Worm (Caenorhabditis elegans) whole organism, L3 larva: ENCODE results near the gene lelo-3.

Source experiments
- ZK546.5 ChIP-seq: sonication (generic microtip); optimal IDR thresholded peaks from 2 replicates; lab custom pipeline; 2017; ENCODE audit warnings: missing biosample characterization, missing genetic modification characterization
- aly-2 ChIP-seq: fragments of 150-350 bp; optimal IDR thresholded peaks from 2 replicates; lab custom pipeline; 2014; ENCODE audit warnings: missing biosample characterization, missing genetic modification characterization
- ama-1 ChIP-seq: fragments of 150-350 bp; optimal IDR thresholded peaks from 2 replicates; lab custom pipeline; 2018
- ceh-16 ChIP-seq: sonication (generic microtip); optimal IDR thresholded peaks from 2 replicates; lab custom pipeline; 2017; ENCODE audit warnings: missing biosample characterization, missing genetic modification characterization
- ceh-28 ChIP-seq: fragments of 150-350 bp; optimal IDR thresholded peaks from 2 replicates; lab custom pipeline; 2014; ENCODE audit warnings: missing biosample characterization, missing genetic modification reagents, missing genetic modification characterization
- ceh-82 ChIP-seq: fragments of 150-350 bp; optimal IDR thresholded peaks from 2 replicates; lab custom pipeline; 2014; ENCODE audit warnings: missing biosample characterization, missing genetic modification characterization
- daf-12 ChIP-seq: fragments of 150-350 bp; optimal IDR thresholded peaks from 2 replicates; lab custom pipeline; 2014; ENCODE audit warnings: missing biosample characterization, missing genetic modification reagents, missing genetic modification characterization
- egl-27 ChIP-seq: sonication (generic microtip); optimal IDR thresholded peaks from 4 replicates; lab custom pipeline; 2017; ENCODE audit warnings: missing biosample characterization, missing genetic modification reagents, missing genetic modification characterization
- egl-5 ChIP-seq: fragments of 150-350 bp; optimal IDR thresholded peaks from 2 replicates; lab custom pipeline; 2017; ENCODE audit warnings: missing biosample characterization, missing genetic modification reagents, missing genetic modification characterization, inconsistent platforms
- elt-1 ChIP-seq: fragments of 150-350 bp; optimal IDR thresholded peaks from 2 replicates; lab custom pipeline; 2014; ENCODE audit warnings: missing biosample characterization, missing genetic modification characterization
- elt-2 ChIP-seq: sonication (generic microtip); optimal IDR thresholded peaks from 2 replicates; lab custom pipeline; 2016; ENCODE audit warnings: missing genetic modification reagents, mild to moderate bottlenecking, missing genetic modification characterization, missing compliant biosample characterization
- elt-3 ChIP-seq, 3 experiments: fragments of 150-350 bp in 1 of 3; sonication (generic microtip) in 2 of 3; optimal IDR thresholded peaks; 2 replicates in 2 of 3; 4 replicates in 1 of 3; lab custom pipeline; 2014 to 2017; ENCODE audit warnings: missing biosample characterization in 3 of 3, missing genetic modification characterization in 3 of 3
- eor-1 ChIP-seq, 2 experiments: fragments of 150-350 bp; optimal IDR thresholded peaks; 2 replicates each; lab custom pipeline; 2014 to 2018; ENCODE audit warnings: missing biosample characterization in 2 of 2, missing genetic modification characterization in 2 of 2
- fkh-10 ChIP-seq: sonication (generic microtip); optimal IDR thresholded peaks from 2 replicates; lab custom pipeline; 2017; ENCODE audit warnings: missing biosample characterization, missing genetic modification reagents, missing genetic modification characterization
- fkh-2 ChIP-seq: fragments of 150-350 bp; optimal IDR thresholded peaks from 2 replicates; lab custom pipeline; 2014; ENCODE audit warnings: missing biosample characterization, missing genetic modification reagents, missing genetic modification characterization
- fos-1 ChIP-seq: fragments of 150-350 bp; optimal IDR thresholded peaks from 2 replicates; lab custom pipeline; 2014; ENCODE audit warnings: missing biosample characterization, missing genetic modification characterization
- jun-1 ChIP-seq: fragments of 150-350 bp; optimal IDR thresholded peaks from 2 replicates; lab custom pipeline; 2014; ENCODE audit warnings: missing biosample characterization, missing genetic modification reagents, missing genetic modification characterization
- lin-15B ChIP-seq: fragments of 150-350 bp; optimal IDR thresholded peaks from 2 replicates; lab custom pipeline; 2014; ENCODE audit warnings: missing biosample characterization, missing genetic modification characterization
- lin-39 ChIP-seq: fragments of 150-350 bp; optimal IDR thresholded peaks from 2 replicates; lab custom pipeline; 2018; ENCODE audit warnings: missing biosample characterization, missing genetic modification reagents, missing genetic modification characterization
- lsy-12 ChIP-seq: sonication (generic microtip); optimal IDR thresholded peaks from 2 replicates; lab custom pipeline; 2016; ENCODE audit warnings: mild to moderate bottlenecking, missing genetic modification characterization, missing compliant biosample characterization
- mdl-1 ChIP-seq: fragments of 150-350 bp; optimal IDR thresholded peaks from 2 replicates; lab custom pipeline; 2014; ENCODE audit warnings: missing biosample characterization, missing genetic modification characterization
- mml-1 ChIP-seq: fragments of 150-350 bp; sonication (generic microtip); optimal IDR thresholded peaks from 3 replicates; lab custom pipeline; 2014; ENCODE audit warnings: missing biosample characterization, missing genetic modification characterization
- nfya-1 ChIP-seq: sonication (generic microtip); optimal IDR thresholded peaks from 2 replicates; lab custom pipeline; 2017; ENCODE audit warnings: missing genetic modification characterization, mild to moderate bottlenecking, missing compliant biosample characterization, antibody characterized with exemption, moderate library complexity; ENCODE audit not compliant: insufficient read depth
- nhr-11 ChIP-seq: fragments of 150-350 bp; optimal IDR thresholded peaks from 2 replicates; lab custom pipeline; 2014; ENCODE audit warnings: missing biosample characterization, missing genetic modification characterization
- nhr-12 ChIP-seq: fragments of 150-350 bp; optimal IDR thresholded peaks from 2 replicates; lab custom pipeline; 2014; ENCODE audit warnings: missing biosample characterization, missing genetic modification characterization
- nhr-237 ChIP-seq: fragments of 150-350 bp; optimal IDR thresholded peaks from 2 replicates; lab custom pipeline; 2014; ENCODE audit warnings: missing biosample characterization, missing genetic modification characterization
- nhr-25 ChIP-seq: sonication (generic microtip); optimal IDR thresholded peaks from 2 replicates; lab custom pipeline; 2017; ENCODE audit warnings: missing biosample characterization, missing genetic modification characterization
- nhr-28 ChIP-seq: fragments of 150-350 bp; optimal IDR thresholded peaks from 2 replicates; lab custom pipeline; 2014; ENCODE audit warnings: missing biosample characterization, missing genetic modification characterization
- nhr-43 ChIP-seq: sonication (generic microtip); optimal IDR thresholded peaks from 2 replicates; lab custom pipeline; 2016; ENCODE audit warnings: mild to moderate bottlenecking, missing genetic modification characterization, missing compliant biosample characterization; ENCODE audit not compliant: poor library complexity, severe bottlenecking
- nhr-67 ChIP-seq: fragments of 150-350 bp; optimal IDR thresholded peaks from 2 replicates; lab custom pipeline; 2014; ENCODE audit warnings: missing biosample characterization, missing genetic modification characterization
- nhr-76 ChIP-seq: fragments of 150-350 bp; sonication (generic microtip); optimal IDR thresholded peaks from 5 replicates; lab custom pipeline; 2014; ENCODE audit warnings: missing biosample characterization, missing genetic modification characterization
- nhr-77 ChIP-seq: fragments of 150-350 bp; optimal IDR thresholded peaks from 2 replicates; lab custom pipeline; 2014; ENCODE audit warnings: missing biosample characterization, missing genetic modification characterization
- pha-4 ChIP-seq: fragments of 150-350 bp; optimal IDR thresholded peaks from 2 replicates; lab custom pipeline; 2014; ENCODE audit warnings: missing biosample characterization, missing genetic modification reagents, missing genetic modification characterization
- pqm-1 ChIP-seq: fragments of 150-350 bp; optimal IDR thresholded peaks from 2 replicates; lab custom pipeline; 2017; ENCODE audit warnings: missing biosample characterization, missing genetic modification characterization, inconsistent platforms
- sea-2 ChIP-seq: fragments of 150-350 bp; sonication (generic microtip); optimal IDR thresholded peaks from 4 replicates; lab custom pipeline; 2014; ENCODE audit warnings: missing biosample characterization, missing genetic modification reagents, missing genetic modification characterization
- skn-1 ChIP-seq: fragments of 150-350 bp; optimal IDR thresholded peaks from 2 replicates; lab custom pipeline; 2014; ENCODE audit warnings: missing biosample characterization, missing genetic modification characterization
- snpc-4 ChIP-seq: fragments of 150-350 bp; optimal IDR thresholded peaks from 2 replicates; lab custom pipeline; 2014; ENCODE audit warnings: missing biosample characterization, missing genetic modification characterization
- tbx-2 ChIP-seq: sonication (generic microtip); optimal IDR thresholded peaks from 2 replicates; lab custom pipeline; 2016; ENCODE audit warnings: mild to moderate bottlenecking, missing genetic modification characterization, missing compliant biosample characterization
- unc-39 ChIP-seq: sonication (generic microtip); optimal IDR thresholded peaks from 4 replicates; lab custom pipeline; 2017; ENCODE audit warnings: missing biosample characterization, missing genetic modification characterization
- unc-62 ChIP-seq: fragments of 150-350 bp; sonication (generic microtip); optimal IDR thresholded peaks from 4 replicates; lab custom pipeline; 2014; ENCODE audit warnings: missing biosample characterization, missing genetic modification reagents, missing genetic modification characterization
- zag-1 ChIP-seq: fragments of 150-350 bp; optimal IDR thresholded peaks from 2 replicates; lab custom pipeline; 2014; ENCODE audit warnings: missing biosample characterization, missing genetic modification characterization
- ztf-11 ChIP-seq: fragments of 150-350 bp; optimal IDR thresholded peaks from 2 replicates; lab custom pipeline; 2014; ENCODE audit warnings: missing biosample characterization, missing genetic modification characterization
- ztf-4 ChIP-seq: fragments of 150-350 bp; optimal IDR thresholded peaks from 2 replicates; lab custom pipeline; 2014; ENCODE audit warnings: missing biosample characterization, missing genetic modification characterization

lelo-3 gene

DNA sequence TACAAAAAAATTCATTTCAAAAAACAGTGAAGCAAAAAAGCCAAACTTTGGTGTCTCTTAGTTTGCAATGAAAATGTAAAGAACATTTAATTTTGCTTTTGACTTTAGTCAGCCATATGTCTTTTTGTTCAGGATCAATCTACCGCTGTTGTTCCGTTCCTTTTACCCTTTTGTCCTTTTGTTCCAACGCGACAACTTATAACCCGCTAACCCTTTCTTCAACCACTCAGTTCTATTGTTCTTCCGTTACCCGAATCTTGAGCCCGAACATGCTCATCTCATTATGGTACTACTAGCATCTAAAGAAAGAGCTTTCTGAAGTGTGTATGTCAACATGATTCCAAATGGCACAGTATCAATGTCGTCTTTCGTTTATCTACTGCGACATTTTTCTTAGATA is 28.4 kb downstream of the lelo-3 start:
- TF ChIP-seq lin-15B (tag; lab: Kevin White, UChicago) (no peak), elt-3 (tag; optimal IDR thresholded peaks at IDR 0.05; lab: Kevin White, UChicago) (no peak), mml-1 (no peak), snpc-4 (tag; lab: Kevin White, UChicago) (no peak), nhr-11 (tag; lab: Kevin White, UChicago) (no peak), jun-1 (tag; lab: Kevin White, UChicago) (no peak), nhr-25 (no peak), nhr-28 (tag; lab: Kevin White, UChicago) (no peak), ztf-4 (tag; lab: Kevin White, UChicago) (no peak), nhr-76 (tag; lab: Kevin White, UChicago) (no peak), eor-1 (tag; optimal IDR thresholded peaks at IDR 0.05; lab: Kevin White, UChicago) (no peak), nhr-67 (tag; lab: Kevin White, UChicago) (no peak), nhr-12 (tag; lab: Kevin White, UChicago) (no peak), aly-2 (tag; lab: Kevin White, UChicago) (no peak), daf-12 (tag; lab: Kevin White, UChicago) (no peak), nhr-77 (tag; lab: Kevin White, UChicago) (no peak)

DNA sequence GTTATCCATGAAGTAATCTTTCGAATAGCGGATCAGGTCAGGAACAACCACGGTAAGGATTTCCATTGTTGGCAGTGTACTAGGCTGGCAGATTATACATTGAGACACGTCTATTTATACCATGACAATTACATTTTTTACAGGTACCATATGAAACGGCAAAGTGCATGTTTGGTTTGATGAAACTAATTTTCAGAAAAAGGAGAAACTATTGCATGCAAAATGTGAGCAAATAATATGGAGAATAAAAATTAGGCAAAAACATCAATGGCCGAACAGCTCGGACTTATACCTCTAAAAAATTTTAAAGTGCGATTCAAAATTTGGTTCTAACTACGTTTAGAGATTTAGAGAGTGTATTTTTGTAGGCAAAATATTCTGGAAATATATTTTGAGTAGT is 29.6 kb downstream of the lelo-3 start, which contains the start of gene F22F4.5:
TSS of gene F22F4.5 (minus strand) at position 101 of the 400 bp plus-strand sequence.
- TF ChIP-seq nhr-12 (tag; lab: Kevin White, UChicago) (no peak), ztf-4 (tag; lab: Kevin White, UChicago) (no peak), nhr-76 (tag; lab: Kevin White, UChicago) (no peak), ztf-11 (tag; lab: Kevin White, UChicago) (no peak), snpc-4 (tag; lab: Kevin White, UChicago) (no peak), daf-12 (tag; lab: Kevin White, UChicago) (no peak), zag-1 (tag; lab: Kevin White, UChicago) (no peak), aly-2 (tag; lab: Kevin White, UChicago) (no peak), ceh-16 (no peak), egl-27 (tag; lab: Kevin White, UChicago) (no peak), tbx-2 (tag; lab: Kevin White, UChicago) (no peak), ceh-28 (no peak), ama-1 (no peak), nhr-237 (no peak), egl-5 (tag; lab: Kevin White, UChicago) (no peak), fkh-2 (no peak)
- TF ChIP-seq, all 47 proteins: peak for 0

DNA sequence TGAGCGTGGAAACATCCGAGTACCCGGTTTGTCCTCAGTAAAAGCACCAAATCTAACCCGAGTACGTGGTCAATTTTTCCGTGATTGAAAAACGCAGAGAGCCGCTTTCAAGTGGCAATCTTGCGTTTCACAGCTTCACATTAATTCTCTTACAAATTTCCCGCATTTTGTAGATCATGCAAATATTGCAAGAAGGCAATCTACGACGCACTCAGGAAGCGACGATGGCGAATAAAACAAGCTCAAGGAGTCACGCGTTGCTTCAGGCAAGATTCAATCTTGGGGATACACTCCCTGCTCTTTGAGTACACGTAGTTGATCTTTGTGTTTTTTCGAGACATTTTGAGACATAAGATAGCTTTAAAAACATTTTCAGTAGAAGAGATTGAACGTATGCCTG is 34.5 kb downstream of the lelo-3 start:
- TF ChIP-seq egl-5 (tag; lab: Kevin White, UChicago) (no peak), unc-39 (tag; lab: Kevin White, UChicago) (no peak), sea-2 (GFP tag; lab: Kevin White, UChicago) (no peak), ama-1 (no peak), nhr-11 (tag; lab: Kevin White, UChicago) (no peak), nhr-67 (tag; lab: Kevin White, UChicago) (no peak), eor-1 (tag; optimal IDR thresholded peaks at IDR 0.05; lab: Kevin White, UChicago) (no peak), jun-1 (tag; lab: Kevin White, UChicago) (no peak), fos-1 (tag; lab: Kevin White, UChicago) (no peak), tbx-2 (tag; lab: Kevin White, UChicago) (no peak), skn-1 (tag; lab: Kevin White, UChicago) (no peak)

DNA sequence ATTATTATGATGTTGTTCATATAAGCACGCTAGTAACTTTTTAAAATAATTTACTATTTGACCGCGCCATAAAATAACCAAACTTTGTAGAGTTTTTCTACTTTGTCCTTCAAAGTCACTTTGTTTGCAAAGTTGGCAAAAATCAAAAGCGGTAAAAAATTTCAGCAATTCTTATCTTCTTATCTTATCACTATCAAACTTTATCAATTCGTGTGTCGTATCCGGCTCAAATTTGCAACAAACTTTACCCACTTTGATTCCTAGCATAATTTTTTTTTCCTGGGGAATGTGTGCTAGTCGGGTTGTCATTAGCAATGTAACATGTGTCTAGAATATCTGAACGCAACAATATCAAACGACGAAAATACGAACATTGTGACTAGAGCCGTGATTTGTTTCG is 36.6 kb downstream of the lelo-3 start:
- TF ChIP-seq nhr-76 (tag; lab: Kevin White, UChicago) (no peak), pqm-1 (peak; percentile 3), aly-2 (tag; lab: Kevin White, UChicago) (no peak), fkh-10 (GFP tag; lab: Kevin White, UChicago) (no peak), nhr-77 (tag; lab: Kevin White, UChicago) (no peak), zag-1 (tag; lab: Kevin White, UChicago) (no peak), egl-5 (tag; lab: Kevin White, UChicago) (no peak), elt-2 (peak; percentile 69)

DNA sequence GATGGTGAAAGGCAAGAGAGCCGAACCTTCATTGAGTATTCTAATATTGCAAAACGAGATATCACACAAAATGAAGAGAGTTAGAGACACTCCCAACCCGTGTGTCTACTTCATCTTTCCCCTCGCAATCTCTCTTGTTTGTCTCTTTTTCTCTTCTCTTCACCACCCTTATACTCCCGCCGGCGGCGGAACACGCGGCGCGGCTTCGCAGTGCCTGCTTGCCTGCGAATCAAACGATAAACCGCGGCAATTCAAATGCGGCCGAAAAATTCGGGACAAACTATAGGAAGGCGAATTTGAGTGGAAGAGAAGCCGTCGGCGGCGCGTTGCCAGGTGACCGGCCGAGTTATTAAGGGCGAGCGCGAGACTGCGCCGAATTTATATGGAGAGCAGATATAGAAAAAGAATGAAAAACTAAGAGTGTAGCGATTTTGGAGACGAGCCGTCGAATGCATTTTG is 37.8 kb downstream of the lelo-3 start, which contains the start of gene klp-13:
TSS of gene klp-13 (plus strand) at position 409 of the 459 bp plus-strand sequence.
- peak; percentile 18 for TF ChIP-seq egl-27 (tag; lab: Kevin White, UChicago)
- peak; percentile 67 for TF ChIP-seq lsy-12
- TF ChIP-seq ZK546.5 (tag; lab: Kevin White, UChicago), result peak; percentile 60
- peak; percentile 93 for TF ChIP-seq pha-4 (tag; lab: Kevin White, UChicago)
- TF ChIP-seq lin-39 (tag; lab: Kevin White, UChicago), result peak; percentile 98
- TF ChIP-seq unc-62 (GFP tag; lab: Kevin White, UChicago), result peak; percentile 81
- TF ChIP-seq nfya-1 (tag; lab: Kevin White, UChicago), result peak; percentile 95
- peak; percentile 15 for TF ChIP-seq elt-1 (tag; lab: Kevin White, UChicago)
- TF ChIP-seq nhr-76 (tag; lab: Kevin White, UChicago), result no peak
- TF ChIP-seq mdl-1 (tag; lab: Kevin White, UChicago), result peak; percentile 42
- TF ChIP-seq daf-12 (tag; lab: Kevin White, UChicago), result no peak
- peak; percentile 56 for TF ChIP-seq fkh-10 (GFP tag; lab: Kevin White, UChicago)
- TF ChIP-seq nhr-43, result no peak
- peak; percentile 49 for TF ChIP-seq zag-1 (tag; lab: Kevin White, UChicago)
- peak; percentile 79 for TF ChIP-seq jun-1 (tag; lab: Kevin White, UChicago)
- TF ChIP-seq ceh-82 (tag; lab: Kevin White, UChicago), result peak; percentile 76
- TF ChIP-seq mml-1, result no peak
- no peak for TF ChIP-seq ceh-16
- TF ChIP-seq lin-15B (tag; lab: Kevin White, UChicago), result peak; percentile 91
- peak; percentile 88 for TF ChIP-seq skn-1 (tag; lab: Kevin White, UChicago)
